Worm (Caenorhabditis elegans) whole organism, young adult: Measurements from ENCODE around the gene dtmk-1.

Experiments used
- B0035.1 ChIP-seq: sonication (generic microtip); optimal IDR thresholded peaks from 2 replicates; lab custom pipeline; 2016; ENCODE audit warnings: missing genetic modification characterization, mild to moderate bottlenecking, missing compliant biosample characterization, missing genotype, missing genetic modification reagents
- B0261.1 ChIP-seq: sonication (generic microtip); optimal IDR thresholded peaks from 2 replicates; lab custom pipeline; 2016; ENCODE audit warnings: mild to moderate bottlenecking, missing genetic modification characterization, moderate library complexity, missing compliant biosample characterization
- C06A6.2 ChIP-seq: fragments of 200-800 bp; sonication (Bioruptor generic); conservative IDR thresholded peaks from 2 replicates; pipeline ENCODE4 v1.3.6; 2022; ENCODE audit warnings: missing genetic modification characterization, missing compliant biosample characterization
- K11D2.4 ChIP-seq: fragments of 200-800 bp; sonication (Bioruptor generic); IDR thresholded peaks from 2 replicates; pipeline ENCODE4 v1.3.6; 2022; ENCODE audit warnings: missing genetic modification reagents, missing genetic modification characterization, missing compliant biosample characterization
- K12H6.12 ChIP-seq: fragments of 200-800 bp; sonication (Bioruptor generic); optimal IDR thresholded peaks from 2 replicates; lab custom pipeline; 2018; ENCODE audit warnings: mild to moderate bottlenecking, missing genetic modification characterization, missing compliant biosample characterization
- Y56A3A.18 ChIP-seq: fragments of 200-800 bp; sonication (Bioruptor generic); IDR thresholded peaks from 2 replicates; pipeline ENCODE4 v1.3.6; 2022; ENCODE audit warnings: missing genetic modification reagents, missing genetic modification characterization, missing compliant biosample characterization
- ZK185.1 ChIP-seq: sonication (generic microtip); optimal IDR thresholded peaks from 2 replicates; lab custom pipeline; 2016; ENCODE audit warnings: mild to moderate bottlenecking, missing genetic modification characterization, missing compliant biosample characterization; ENCODE audit not compliant: poor library complexity, severe bottlenecking
- atf-7 ChIP-seq: sonication (generic microtip); optimal IDR thresholded peaks from 2 replicates; lab custom pipeline; 2017; ENCODE audit warnings: mild to moderate bottlenecking, missing genetic modification characterization, missing compliant biosample characterization
- attf-3 ChIP-seq: fragments of 200-800 bp; sonication (Bioruptor generic); conservative IDR thresholded peaks from 2 replicates; pipeline ENCODE4 v1.3.6; 2022; ENCODE audit warnings: missing genetic modification reagents, missing genetic modification characterization, missing compliant biosample characterization
- bed-1 ChIP-seq: fragments of 200-800 bp; sonication (Bioruptor generic); IDR thresholded peaks from 2 replicates; pipeline ENCODE4 v1.3.6; 2022; ENCODE audit warnings: missing genetic modification reagents, missing genetic modification characterization, missing compliant biosample characterization
- ccch-3 ChIP-seq: fragments of 200-800 bp; sonication (Bioruptor generic); optimal IDR thresholded peaks from 2 replicates; lab custom pipeline; 2018; ENCODE audit warnings: mild to moderate bottlenecking, missing genetic modification characterization, missing compliant biosample characterization
- cebp-1 ChIP-seq, 2 experiments: fragments of 200-800 bp in 1 of 2; sonication (Bioruptor generic) in 1 of 2; sonication (generic microtip) in 1 of 2; IDR thresholded peaks in 1 of 2; optimal IDR thresholded peaks in 1 of 2; 2 replicates each; pipeline versions ENCODE4 v1.3.6 to Lab custom; 2017 to 2022; ENCODE audit warnings: missing compliant biosample characterization in 2 of 2, missing genetic modification characterization in 2 of 2, mild to moderate bottlenecking in 1 of 2, missing genetic modification reagents in 1 of 2, moderate library complexity in 1 of 2
- ceh-100 ChIP-seq: fragments of 200-800 bp; sonication (Bioruptor generic); IDR thresholded peaks from 2 replicates; pipeline ENCODE4 v1.3.6; 2022; ENCODE audit warnings: missing genetic modification reagents, missing genetic modification characterization, missing compliant biosample characterization
- ceh-40 ChIP-seq: fragments of 200-800 bp; sonication (Bioruptor generic); IDR thresholded peaks from 2 replicates; pipeline ENCODE4 v1.3.6; 2022; ENCODE audit warnings: missing genetic modification characterization, missing compliant biosample characterization
- ceh-79 ChIP-seq: sonication (generic microtip); optimal IDR thresholded peaks from 2 replicates; lab custom pipeline; 2017; ENCODE audit warnings: mild to moderate bottlenecking, missing genetic modification characterization, missing compliant biosample characterization
- chd-7 ChIP-seq: sonication (generic microtip); optimal IDR thresholded peaks from 2 replicates; lab custom pipeline; 2016; ENCODE audit warnings: mild to moderate bottlenecking, missing genetic modification characterization, moderate library complexity, missing compliant biosample characterization
- die-1 ChIP-seq: sonication (generic microtip); optimal IDR thresholded peaks from 2 replicates; lab custom pipeline; 2016; ENCODE audit warnings: missing genotype, mild to moderate bottlenecking, missing genetic modification characterization, missing compliant biosample characterization
- dpl-1 ChIP-seq: fragments of 150-350 bp; optimal IDR thresholded peaks from 2 replicates; lab custom pipeline; 2014; ENCODE audit warnings: missing biosample characterization, missing genetic modification reagents, missing genetic modification characterization
- egrh-3 ChIP-seq: fragments of 200-800 bp; sonication (Bioruptor generic); IDR thresholded peaks from 2 replicates; pipeline ENCODE4 v1.3.6; 2022; ENCODE audit warnings: missing genetic modification reagents, missing genetic modification characterization, missing compliant biosample characterization
- hlh-12 ChIP-seq: sonication (generic microtip); optimal IDR thresholded peaks from 2 replicates; lab custom pipeline; 2016; ENCODE audit warnings: missing genetic modification characterization, missing compliant biosample characterization
- hmg-1.2 ChIP-seq: fragments of 200-800 bp; sonication (Bioruptor generic); IDR thresholded peaks from 2 replicates; pipeline ENCODE4 v1.3.6; 2022; ENCODE audit warnings: missing genetic modification reagents, missing genetic modification characterization, missing compliant biosample characterization
- lag-1 ChIP-seq: fragments of 200-800 bp; sonication (Bioruptor generic); IDR thresholded peaks from 2 replicates; pipeline ENCODE4 v1.3.6; 2022; ENCODE audit warnings: missing genetic modification reagents, missing genetic modification characterization, missing compliant biosample characterization
- let-526 ChIP-seq: fragments of 200-800 bp; sonication (Bioruptor generic); IDR thresholded peaks from 2 replicates; pipeline ENCODE4 v1.3.6; 2022; ENCODE audit warnings: missing genetic modification reagents, missing genetic modification characterization, missing compliant biosample characterization
- lin-40 ChIP-seq: sonication (generic microtip); optimal IDR thresholded peaks from 2 replicates; lab custom pipeline; 2016; ENCODE audit warnings: missing genetic modification characterization, mild to moderate bottlenecking, missing compliant biosample characterization, missing genotype, missing genetic modification reagents
- lir-1 ChIP-seq: fragments of 200-800 bp; sonication (Bioruptor generic); conservative IDR thresholded peaks from 2 replicates; pipeline ENCODE4 v1.3.6; 2022; ENCODE audit warnings: missing genetic modification reagents, missing genetic modification characterization, missing compliant biosample characterization
- lsy-27 ChIP-seq: sonication (generic microtip); optimal IDR thresholded peaks from 2 replicates; lab custom pipeline; 2017; ENCODE audit warnings: missing genetic modification characterization, mild to moderate bottlenecking, missing compliant biosample characterization, antibody characterized with exemption, missing genotype, borderline replicate concordance; ENCODE audit not compliant: insufficient read depth
- madf-6 ChIP-seq: fragments of 200-800 bp; sonication (Bioruptor generic); IDR thresholded peaks from 2 replicates; pipeline ENCODE4 v1.3.6; 2022; ENCODE audit warnings: missing genetic modification reagents, missing genetic modification characterization, missing compliant biosample characterization
- nhr-120 ChIP-seq: fragments of 200-800 bp; sonication (Bioruptor generic); IDR thresholded peaks from 2 replicates; pipeline ENCODE4 v1.3.6; 2022; ENCODE audit warnings: missing genetic modification characterization, missing compliant biosample characterization
- nhr-179 ChIP-seq: sonication (generic microtip); optimal IDR thresholded peaks from 2 replicates; lab custom pipeline; 2016; ENCODE audit warnings: mild to moderate bottlenecking, missing genetic modification characterization, missing compliant biosample characterization
- rcor-1 ChIP-seq: fragments of 200-800 bp; sonication (Bioruptor generic); IDR thresholded peaks from 2 replicates; pipeline ENCODE4 v1.3.6; 2022; ENCODE audit warnings: missing genetic modification reagents, missing genetic modification characterization, missing compliant biosample characterization
- snpc-3.4 ChIP-seq: sonication (generic microtip); optimal IDR thresholded peaks from 2 replicates; lab custom pipeline; 2017; ENCODE audit warnings: missing genetic modification characterization, mild to moderate bottlenecking, missing compliant biosample characterization, antibody characterized with exemption, moderate library complexity, missing genotype, missing genetic modification reagents
- somi-1 ChIP-seq: fragments of 200-800 bp; sonication (Bioruptor generic); optimal IDR thresholded peaks from 2 replicates; lab custom pipeline; 2018; ENCODE audit warnings: mild to moderate bottlenecking, missing genetic modification characterization, missing compliant biosample characterization
- sptf-2 ChIP-seq: fragments of 200-800 bp; sonication (Bioruptor generic); optimal IDR thresholded peaks from 2 replicates; lab custom pipeline; 2018; ENCODE audit warnings: mild to moderate bottlenecking, missing genetic modification characterization, missing compliant biosample characterization
- tbp1 ChIP-seq: fragments of 200-800 bp; sonication (Bioruptor generic); optimal IDR thresholded peaks from 2 replicates; lab custom pipeline; 2018; ENCODE audit warnings: mild to moderate bottlenecking, missing genetic modification characterization, missing compliant biosample characterization
- tlf-1 ChIP-seq: fragments of 200-800 bp; sonication (Bioruptor generic); optimal IDR thresholded peaks from 2 replicates; lab custom pipeline; 2018; ENCODE audit warnings: mild to moderate bottlenecking, missing genetic modification characterization, missing compliant biosample characterization
- unc-62 ChIP-seq: fragments of 150-350 bp; optimal IDR thresholded peaks from 2 replicates; lab custom pipeline; 2014; ENCODE audit warnings: missing biosample characterization, missing genetic modification reagents, missing genetic modification characterization
- ztf-22 ChIP-seq: fragments of 200-800 bp; sonication (Bioruptor generic); optimal IDR thresholded peaks from 2 replicates; lab custom pipeline; 2018; ENCODE audit warnings: mild to moderate bottlenecking, missing genetic modification characterization, moderate library complexity, missing compliant biosample characterization
- ztf-26 ChIP-seq: sonication (generic microtip); optimal IDR thresholded peaks from 2 replicates; lab custom pipeline; 2017; ENCODE audit warnings: missing genetic modification characterization, missing compliant biosample characterization

Gene dtmk-1

ce11 chrII:10016013-10016412, 49.1 kb upstream of the dtmk-1 start, which contains the start of gene lec-2 (continued):
- TF ChIP-seq nhr-179 (no peak), K12H6.12 (peak; percentile 20), somi-1 (peak; percentile 68), lir-1 (GFP tag; lab: Robert Waterston, UW) (no peak), atf-7 (tag; lab: Kevin White, UChicago) (peak; percentile 25), snpc-3.4 (tag; lab: Kevin White, UChicago) (no peak), B0035.1 (tag; lab: Kevin White, UChicago) (no peak), ztf-22 (GFP tag; lab: Kevin White, UChicago) (no peak), egrh-3 (GFP tag; lab: Robert Waterston, UW) (peak; percentile 13; the same call in 1 of the 2 replicates), dpl-1 (GFP tag; lab: Kevin White, UChicago) (no peak), ceh-79 (no peak), nhr-120 (GFP tag; lab: Robert Waterston, UW) (no peak), chd-7 (tag; lab: Kevin White, UChicago) (peak; percentile 58), hlh-12 (tag; lab: Kevin White, UChicago) (no peak)
- TF ChIP-seq, all 124 proteins: peak for 20

ce11 chrII:10014384-10014783, 47.5 kb upstream of the dtmk-1 start:
- TF ChIP-seq sptf-2 (no peak), tlf-1 (GFP tag; lab: Kevin White, UChicago) (no peak), B0261.1 (no peak), ceh-40 (GFP tag; lab: Robert Waterston, UW) (no peak), ceh-100 (GFP tag; lab: Robert Waterston, UW) (no peak), madf-6 (no peak), tbp1 (GFP tag; lab: Kevin White, UChicago) (no peak), rcor-1 (GFP tag; lab: Robert Waterston, UW) (no peak), bed-1 (GFP tag; lab: Robert Waterston, UW) (no peak), snpc-3.4 (tag; lab: Kevin White, UChicago) (no peak), lsy-27 (no peak), unc-62 (GFP tag; lab: Kevin White, UChicago) (no peak), attf-3 (no peak)

ce11 chrII:10012490-10012889, 45.6 kb upstream of the dtmk-1 start:
- TF ChIP-seq ZK185.1 = no peak
- no peak for TF ChIP-seq cebp-1 (GFP tag; IDR thresholded peaks at IDR 0.05; lab: Robert Waterston, UW)
- peak; percentile 5 for TF ChIP-seq cebp-1 (tag; optimal IDR thresholded peaks at IDR 0.05; lab: Kevin White, UChicago)
- TF ChIP-seq ztf-26 (tag; lab: Kevin White, UChicago) = no peak
- no peak for TF ChIP-seq nhr-120 (GFP tag; lab: Robert Waterston, UW)
- no peak for TF ChIP-seq C06A6.2 (GFP tag; lab: Robert Waterston, UW)
- TF ChIP-seq Y56A3A.18 = 0 out of 2 replicates have a peak, but pooled peaks have one; percentile 16
- no peak for TF ChIP-seq die-1 (tag; lab: Kevin White, UChicago)

ce11 chrII:10011733-10012132, 44.8 kb upstream of the dtmk-1 start:
- TF ChIP-seq egrh-3 (GFP tag; lab: Robert Waterston, UW) (no peak), lag-1 (no peak), ccch-3 (GFP tag; lab: Kevin White, UChicago) (no peak), lin-40 (tag; lab: Kevin White, UChicago) (no peak), hmg-1.2 (GFP tag; lab: Robert Waterston, UW) (no peak), let-526 (GFP tag; lab: Robert Waterston, UW) (no peak), K11D2.4 (no peak)
